Worm (Caenorhabditis elegans) whole organism, L3 larva: ENCODE data around the gene lem-4.

Experiments
- aly-2 ChIP-seq: fragments of 150-350 bp; optimal IDR thresholded peaks from 2 replicates; lab custom pipeline; 2014; ENCODE audit warnings: missing biosample characterization, missing genetic modification characterization
- ama-1 ChIP-seq: fragments of 150-350 bp; optimal IDR thresholded peaks from 2 replicates; lab custom pipeline; 2018
- egl-27 ChIP-seq: sonication (generic microtip); optimal IDR thresholded peaks from 4 replicates; lab custom pipeline; 2017; ENCODE audit warnings: missing biosample characterization, missing genetic modification reagents, missing genetic modification characterization
- lin-15B ChIP-seq: fragments of 150-350 bp; optimal IDR thresholded peaks from 2 replicates; lab custom pipeline; 2014; ENCODE audit warnings: missing biosample characterization, missing genetic modification characterization
- mdl-1 ChIP-seq: fragments of 150-350 bp; optimal IDR thresholded peaks from 2 replicates; lab custom pipeline; 2014; ENCODE audit warnings: missing biosample characterization, missing genetic modification characterization
- ztf-11 ChIP-seq: fragments of 150-350 bp; optimal IDR thresholded peaks from 2 replicates; lab custom pipeline; 2014; ENCODE audit warnings: missing biosample characterization, missing genetic modification characterization

- TF ChIP-seq mdl-1 (tag; lab: Kevin White, UChicago) (no peak), lin-15B (tag; lab: Kevin White, UChicago) (peak; percentile 91), egl-27 (tag; lab: Kevin White, UChicago) (no peak), ztf-11 (tag; lab: Kevin White, UChicago) (no peak), aly-2 (tag; lab: Kevin White, UChicago) (no peak), ama-1 (lab: Kevin White, UChicago) (peak; percentile 59)
Observed at ce11 chrIV:884707-885394, 30.3 kb upstream of the lem-4 start, which contains the start of gene mak-2.
